Worm (Caenorhabditis elegans) whole organism, L2 larva: ENCODE results near the gene max-1.
A peak's percentile ranks its signal among the peaks of the same experiment; 100 is the strongest.

Experiments
- F13H6.1 ChIP-seq: sonication (generic microtip); optimal IDR thresholded peaks from 2 replicates; lab custom pipeline; 2016; ENCODE audit warnings: missing genetic modification characterization, missing compliant biosample characterization
- alr-1 ChIP-seq: fragments of 150-350 bp; optimal IDR thresholded peaks from 2 replicates; lab custom pipeline; 2014; ENCODE audit warnings: missing biosample characterization, missing genetic modification characterization
- aly-2 ChIP-seq: fragments of 150-350 bp; optimal IDR thresholded peaks from 2 replicates; lab custom pipeline; 2014; ENCODE audit warnings: missing biosample characterization, missing genetic modification characterization
- crh-2 ChIP-seq: sonication (generic microtip); optimal IDR thresholded peaks from 2 replicates; lab custom pipeline; 2017; ENCODE audit warnings: missing biosample characterization, missing genetic modification characterization
- dmd-4 ChIP-seq: sonication (generic microtip); optimal IDR thresholded peaks from 2 replicates; lab custom pipeline; 2017; ENCODE audit warnings: missing biosample characterization, missing genetic modification characterization
- elt-1 ChIP-seq: fragments of 150-350 bp; optimal IDR thresholded peaks from 2 replicates; lab custom pipeline; 2014; ENCODE audit warnings: missing biosample characterization, missing genetic modification characterization
- fos-1 ChIP-seq: fragments of 150-350 bp; optimal IDR thresholded peaks from 2 replicates; lab custom pipeline; 2014; ENCODE audit warnings: missing biosample characterization, missing genetic modification characterization
- gmeb-1 ChIP-seq: fragments of 150-350 bp; optimal IDR thresholded peaks from 2 replicates; lab custom pipeline; 2014; ENCODE audit warnings: missing biosample characterization, missing genetic modification characterization
- lin-39 ChIP-seq: fragments of 150-350 bp; optimal IDR thresholded peaks from 2 replicates; lab custom pipeline; 2014; ENCODE audit warnings: missing biosample characterization, missing genetic modification reagents, missing genetic modification characterization
- nhr-10 ChIP-seq: sonication (generic microtip); optimal IDR thresholded peaks from 2 replicates; lab custom pipeline; 2017; ENCODE audit warnings: missing biosample characterization, missing genetic modification characterization
- nhr-129 ChIP-seq: fragments of 150-350 bp; optimal IDR thresholded peaks from 2 replicates; lab custom pipeline; 2014; ENCODE audit warnings: missing biosample characterization, missing genetic modification characterization
- nhr-23 ChIP-seq: fragments of 150-350 bp; optimal IDR thresholded peaks from 2 replicates; lab custom pipeline; 2014; ENCODE audit warnings: missing biosample characterization, missing genetic modification reagents, missing genetic modification characterization
- nhr-25 ChIP-seq: fragments of 150-350 bp; sonication (generic microtip); optimal IDR thresholded peaks from 3 replicates; lab custom pipeline; 2014; ENCODE audit warnings: missing biosample characterization, missing genetic modification characterization
- nhr-77 ChIP-seq: fragments of 150-350 bp; optimal IDR thresholded peaks from 2 replicates; lab custom pipeline; 2014; ENCODE audit warnings: missing biosample characterization, missing genetic modification characterization
- peb-1 ChIP-seq: fragments of 150-350 bp; optimal IDR thresholded peaks from 2 replicates; lab custom pipeline; 2014; ENCODE audit warnings: missing biosample characterization, missing genetic modification characterization
- skn-1 ChIP-seq: sonication (generic microtip); optimal IDR thresholded peaks from 2 replicates; lab custom pipeline; 2017; ENCODE audit warnings: missing biosample characterization, missing genetic modification characterization
- sma-3 ChIP-seq: sonication (generic microtip); optimal IDR thresholded peaks from 2 replicates; lab custom pipeline; 2016; ENCODE audit warnings: missing genetic modification reagents, missing genetic modification characterization, missing compliant biosample characterization
- sma-9 ChIP-seq, 2 experiments: fragments of 150-350 bp in 1 of 2; sonication (generic microtip) in 1 of 2; optimal IDR thresholded peaks; 2 replicates each; lab custom pipeline; 2014 to 2016; ENCODE audit warnings: missing genetic modification characterization in 2 of 2, mild to moderate bottlenecking in 1 of 2, missing biosample characterization in 1 of 2, missing compliant biosample characterization in 1 of 2, missing genetic modification reagents in 1 of 2, moderate library complexity in 1 of 2
- zag-1 ChIP-seq: fragments of 150-350 bp; optimal IDR thresholded peaks from 2 replicates; lab custom pipeline; 2014; ENCODE audit warnings: missing biosample characterization, missing genetic modification characterization
- ztf-4 ChIP-seq: fragments of 150-350 bp; optimal IDR thresholded peaks from 2 replicates; lab custom pipeline; 2014; ENCODE audit warnings: missing biosample characterization, missing genetic modification characterization

Gene max-1

ce11 chrV:13053635-13054034, 66.4 kb downstream of the max-1 start, which contains the start of gene srr-1:
TSS of gene srr-1 (minus strand) at chrV:13053735.
- TF ChIP-seq alr-1 (tag; lab: Kevin White, UChicago) (no peak), ztf-4 (tag; lab: Kevin White, UChicago) (no peak), nhr-10 (tag; lab: Kevin White, UChicago) (no peak), nhr-77 (tag; lab: Kevin White, UChicago) (no peak), aly-2 (tag; lab: Kevin White, UChicago) (no peak), crh-2 (tag; lab: Kevin White, UChicago) (no peak), nhr-25 (tag; lab: Kevin White, UChicago) (no peak), zag-1 (tag; lab: Kevin White, UChicago) (no peak), skn-1 (tag; lab: Kevin White, UChicago) (no peak)
- TF ChIP-seq, all 48 proteins: peak for 0

ce11 chrV:13049149-13049610, 70.8 kb downstream of the max-1 start, which contains the start of gene W07G4.8:
TSS of gene W07G4.8 (minus strand) at chrV:13049560.
- TF ChIP-seq elt-1 (tag; lab: Kevin White, UChicago): no peak
- no peak for TF ChIP-seq dmd-4 (tag; lab: Kevin White, UChicago)
- peak; percentile 62 for TF ChIP-seq fos-1 (tag; lab: Kevin White, UChicago)
- TF ChIP-seq nhr-23 (tag; lab: Kevin White, UChicago): no peak
- peak; percentile 50 for TF ChIP-seq sma-9 (GFP tag; optimal IDR thresholded peaks at IDR 0.05; lab: Kevin White, UChicago)
- TF ChIP-seq sma-9 (tag; optimal IDR thresholded peaks at IDR 0.05; lab: Kevin White, UChicago): no peak
- TF ChIP-seq lin-39 (tag; lab: Kevin White, UChicago): no peak
- peak; percentile 10 for TF ChIP-seq gmeb-1
- no peak for TF ChIP-seq F13H6.1 (tag; lab: Kevin White, UChicago)
- TF ChIP-seq peb-1 (tag; lab: Kevin White, UChicago): no peak
- no peak for TF ChIP-seq sma-3 (GFP tag; lab: Kevin White, UChicago)
- no peak for TF ChIP-seq nhr-129 (tag; lab: Kevin White, UChicago)
